Worm (Caenorhabditis elegans): ENCODE data around the gene T15H9.4.

T15H9.4 gene

DNA sequence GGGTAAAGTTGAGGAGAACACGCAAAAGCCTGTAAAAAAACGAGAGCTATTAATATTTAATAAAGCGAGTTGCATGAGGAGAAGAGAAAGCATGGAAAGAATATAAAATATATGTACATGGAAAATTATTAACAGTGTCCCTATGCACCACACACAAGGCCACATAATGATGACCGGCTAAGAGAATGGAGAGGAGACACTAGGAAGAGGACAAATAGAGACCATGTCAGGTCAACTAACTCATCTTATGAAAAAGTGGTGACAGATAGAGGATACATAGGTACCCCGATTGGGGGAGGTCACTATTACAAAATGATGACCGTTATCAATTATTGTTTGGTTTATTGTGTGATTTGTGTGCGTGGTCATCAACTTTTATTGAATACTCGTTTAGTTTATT lies 32.8 kb downstream of the T15H9.4 start, which contains the start of gene fzr-1:
Gene fzr-1 (minus strand): TSS at position 29 of the 400 bp plus-strand sequence.
- TF ChIP-seq ceh-82 (tag; optimal IDR thresholded peaks at IDR 0.05), result no peak
- TF ChIP-seq egl-27 (tag; optimal IDR thresholded peaks at IDR 0.05), result no peak
- peak; percentile 11 for TF ChIP-seq fos-1 (tag; optimal IDR thresholded peaks at IDR 0.05)
- no peak for TF ChIP-seq elt-1 (tag; optimal IDR thresholded peaks at IDR 0.05)
- TF ChIP-seq zag-1 (tag; optimal IDR thresholded peaks at IDR 0.05), result no peak
- TF ChIP-seq lin-39 (tag; optimal IDR thresholded peaks at IDR 0.05), result no peak

- TF ChIP-seq C34F6.9 (tag; optimal IDR thresholded peaks at IDR 0.05), result peak; percentile 8
- peak; percentile 17 for TF ChIP-seq nhr-129 (tag; optimal IDR thresholded peaks at IDR 0.05)
- peak; percentile 15 for TF ChIP-seq crh-2 (tag; optimal IDR thresholded peaks at IDR 0.05)
- peak; percentile 79 for TF ChIP-seq elt-1 (tag; optimal IDR thresholded peaks at IDR 0.05)
- peak; percentile 92 for TF ChIP-seq fos-1 (tag; optimal IDR thresholded peaks at IDR 0.05)
- no peak for TF ChIP-seq elt-3 (tag; optimal IDR thresholded peaks at IDR 0.05)
- peak; percentile 28 for TF ChIP-seq nhr-25 (tag; optimal IDR thresholded peaks at IDR 0.05)
- no peak for TF ChIP-seq nhr-237 (tag; optimal IDR thresholded peaks at IDR 0.05)
- no peak for TF ChIP-seq ama-1 (optimal IDR thresholded peaks at IDR 0.05)
- TF ChIP-seq sma-9 (GFP tag; optimal IDR thresholded peaks at IDR 0.05), result peak; percentile 8
- TF ChIP-seq sma-9 (tag; optimal IDR thresholded peaks at IDR 0.05), result no peak
- peak; percentile 98 for TF ChIP-seq ceh-16 (tag; optimal IDR thresholded peaks at IDR 0.05)
- peak; percentile 64 for TF ChIP-seq Y55F3AM.14 (GFP tag; optimal IDR thresholded peaks at IDR 0.05)
Measured at ce11 chrII:9644940-9645634, 33.4 kb downstream of the T15H9.4 start.

DNA sequence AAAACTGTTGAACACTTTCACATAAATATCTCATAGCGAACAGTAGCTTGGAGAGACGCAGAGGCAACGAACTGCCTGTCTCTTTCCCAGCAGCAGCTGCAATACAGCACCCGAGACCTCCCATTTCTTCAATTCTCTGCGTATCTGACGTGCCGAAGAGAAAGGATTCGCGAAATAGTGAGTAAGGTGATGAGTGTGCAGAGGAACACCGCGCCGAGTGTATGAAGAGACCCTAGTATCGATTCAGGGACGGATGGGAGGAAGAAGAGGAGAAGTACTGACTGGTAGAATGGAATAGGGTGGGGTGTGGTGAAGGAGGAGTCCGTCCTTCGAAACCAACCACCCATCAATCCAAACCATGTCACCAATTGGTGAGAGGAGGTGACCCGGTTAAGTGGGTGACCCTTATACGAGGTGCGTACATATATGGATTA lies 34.5 kb downstream of the T15H9.4 start:
- peak; percentile 81 for TF ChIP-seq F13H6.1 (tag; optimal IDR thresholded peaks at IDR 0.05)
- TF ChIP-seq nhr-23 (tag; optimal IDR thresholded peaks at IDR 0.05), result no peak
- peak; percentile 94 for TF ChIP-seq nhr-129 (tag; optimal IDR thresholded peaks at IDR 0.05)
- no peak for TF ChIP-seq elt-1 (tag; optimal IDR thresholded peaks at IDR 0.05)
- no peak for TF ChIP-seq nhr-10 (tag; optimal IDR thresholded peaks at IDR 0.05)
- no peak for TF ChIP-seq dmd-4 (tag; optimal IDR thresholded peaks at IDR 0.05)
- peak; percentile 32 to 74 for TF ChIP-seq lsy-2 (tag; optimal IDR thresholded peaks at IDR 0.05)
- TF ChIP-seq alr-1 (tag; optimal IDR thresholded peaks at IDR 0.05), result no peak
- TF ChIP-seq ztf-1 (GFP tag; conservative IDR thresholded peaks at IDR 0.05), result no peak
- no peak for TF ChIP-seq lin-39 (tag; optimal IDR thresholded peaks at IDR 0.05)
- no peak for TF ChIP-seq ZK546.5 (tag; optimal IDR thresholded peaks at IDR 0.05)
- TF ChIP-seq R02D3.7 (tag; optimal IDR thresholded peaks at IDR 0.05), result no peak
- peak; percentile 76 for TF ChIP-seq sma-9 (GFP tag; optimal IDR thresholded peaks at IDR 0.05)
- TF ChIP-seq sma-9 (tag; optimal IDR thresholded peaks at IDR 0.05), result no peak
- no peak for TF ChIP-seq ztf-11 (tag; optimal IDR thresholded peaks at IDR 0.05)
- peak; percentile 12 for TF ChIP-seq nhr-6 (tag; optimal IDR thresholded peaks at IDR 0.05)
- peak; percentile 45 for TF ChIP-seq lin-13 (GFP tag; optimal IDR thresholded peaks at IDR 0.05)
- TF ChIP-seq crh-2 (tag; optimal IDR thresholded peaks at IDR 0.05), result peak; percentile 79
- TF ChIP-seq C34F6.9 (tag; optimal IDR thresholded peaks at IDR 0.05), result peak; percentile 86
- TF ChIP-seq sma-3 (GFP tag; optimal IDR thresholded peaks at IDR 0.05), result peak; percentile 51
- TF ChIP-seq ama-1 (optimal IDR thresholded peaks at IDR 0.05), result peak; percentile 76
- peak; percentile 55 for TF ChIP-seq mab-5 (tag; optimal IDR thresholded peaks at IDR 0.05)
- TF ChIP-seq ceh-82 (tag; optimal IDR thresholded peaks at IDR 0.05), result peak; percentile 42
- TF ChIP-seq lin-11 (tag; optimal IDR thresholded peaks at IDR 0.05), result peak; percentile 35
- peak; percentile 88 for TF ChIP-seq unc-55 (GFP tag; optimal IDR thresholded peaks at IDR 0.05)
- TF ChIP-seq unc-62 (GFP tag; optimal IDR thresholded peaks at IDR 0.05), result no peak
- no peak for TF ChIP-seq nhr-12 (tag; optimal IDR thresholded peaks at IDR 0.05)
- TF ChIP-seq nhr-11 (tag; optimal IDR thresholded peaks at IDR 0.05), result no peak
- no peak for TF ChIP-seq snpc-4 (tag; optimal IDR thresholded peaks at IDR 0.05)
- TF ChIP-seq Y55F3AM.14 (GFP tag; optimal IDR thresholded peaks at IDR 0.05), result peak; percentile 75
- TF ChIP-seq zag-1 (tag; optimal IDR thresholded peaks at IDR 0.05), result no peak
- TF ChIP-seq fos-1 (tag; optimal IDR thresholded peaks at IDR 0.05), result peak; percentile 95
- peak; percentile 78 for TF ChIP-seq blmp-1 (tag; optimal IDR thresholded peaks at IDR 0.05; ENCODE audit: insufficient read depth)
- peak; percentile 53 for TF ChIP-seq nhr-21 (tag; optimal IDR thresholded peaks at IDR 0.05)
- TF ChIP-seq ztf-4 (tag; optimal IDR thresholded peaks at IDR 0.05), result peak; percentile 72
- peak; percentile 16 for TF ChIP-seq gmeb-1 (tag; optimal IDR thresholded peaks at IDR 0.05)
- no peak for TF ChIP-seq aly-2 (tag; optimal IDR thresholded peaks at IDR 0.05)
- peak; percentile 73 for TF ChIP-seq sem-4 (tag; optimal IDR thresholded peaks at IDR 0.05)
- no peak for TF ChIP-seq peb-1 (tag; optimal IDR thresholded peaks at IDR 0.05)
- TF ChIP-seq skn-1 (tag; optimal IDR thresholded peaks at IDR 0.05), result no peak
- TF ChIP-seq nhr-77 (tag; optimal IDR thresholded peaks at IDR 0.05), result no peak
- TF ChIP-seq mbf-1 (tag; optimal IDR thresholded peaks at IDR 0.05), result no peak
- TF ChIP-seq unc-39 (tag; optimal IDR thresholded peaks at IDR 0.05), result no peak
- peak; percentile 35 for TF ChIP-seq ceh-16 (tag; optimal IDR thresholded peaks at IDR 0.05)

Measured in whole organism, L2 larva.